Fruit fly (Drosophila melanogaster) Kc167 (cell line): ENCODE results near the gene Gld2.

Experiments used
- Myc ChIP-seq: fragments of >200 bp; optimal IDR thresholded peaks from 2 replicates; lab custom pipeline; 2017; ENCODE audit warnings: missing external identifiers
- Sin3A ChIP-seq: fragments of >200 bp; optimal IDR thresholded peaks from 2 replicates; lab custom pipeline; 2018; ENCODE audit warnings: missing external identifiers
- h ChIP-seq: fragments of >200 bp; optimal IDR thresholded peaks from 3 replicates; lab custom pipeline; 2018; ENCODE audit warnings: missing external identifiers
- insv ChIP-seq: fragments of >200 bp; optimal IDR thresholded peaks from 3 replicates; lab custom pipeline; 2018; ENCODE audit warnings: missing external identifiers
- psq ChIP-seq: fragments of >200 bp; optimal IDR thresholded peaks from 2 replicates; lab custom pipeline; 2017; ENCODE audit warnings: missing external identifiers
- ttk ChIP-seq: sonication (Bioruptor generic); optimal IDR thresholded peaks from 2 replicates; lab custom pipeline; 2017; ENCODE audit warnings: missing external identifiers

dm6 chr3R:22182939-22183338 is 28.7 kb upstream of the Gld2 start:
- TF ChIP-seq psq (lab: Kevin White, UChicago) (no peak), Myc (lab: Kevin White, UChicago) (no peak), ttk (no peak), insv (lab: Kevin White, UChicago) (no peak), h (lab: Kevin White, UChicago) (no peak), Sin3A (lab: Kevin White, UChicago) (no peak)
